Worm (Caenorhabditis elegans) whole organism, L4 larva: ENCODE results near the gene xpf-1.

Experiments used
- egl-27 ChIP-seq: sonication (generic microtip); optimal IDR thresholded peaks from 3 replicates; lab custom pipeline; 2017; ENCODE audit warnings: missing biosample characterization, missing genetic modification reagents, missing genetic modification characterization
- hlh-30 ChIP-seq: sonication (generic microtip); optimal IDR thresholded peaks from 2 replicates; lab custom pipeline; 2017; ENCODE audit warnings: antibody characterized with exemption, mild to moderate bottlenecking, missing genetic modification characterization, missing compliant biosample characterization; ENCODE audit not compliant: insufficient read depth
- tra-1 ChIP-seq: fragments of 200-800 bp; sonication (Bioruptor generic); IDR thresholded peaks from 2 replicates; pipeline ENCODE4 v1.3.6; 2022; ENCODE audit warnings: missing genetic modification reagents, missing genetic modification characterization, missing compliant biosample characterization
- ztf-11 ChIP-seq: fragments of 150-350 bp; optimal IDR thresholded peaks from 2 replicates; lab custom pipeline; 2014; ENCODE audit warnings: missing biosample characterization, missing genetic modification characterization

DNA sequence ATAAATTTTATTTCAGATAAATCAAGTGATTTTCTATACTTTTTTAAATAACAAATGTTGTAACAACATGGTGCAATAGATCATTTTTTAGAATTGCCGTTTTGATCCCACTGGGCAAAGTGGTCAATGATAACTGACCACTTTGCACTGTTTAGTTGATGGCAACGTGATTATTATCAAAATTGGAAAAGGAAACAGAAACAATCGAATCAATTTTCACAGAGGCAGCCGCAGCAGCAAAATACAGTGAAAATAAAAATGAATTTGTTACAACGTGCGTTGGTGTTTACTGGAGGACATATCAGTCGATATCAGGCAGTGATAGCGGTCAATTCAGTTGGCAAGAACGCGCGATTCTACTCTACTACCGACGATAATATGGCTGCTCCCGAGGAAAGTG lies 9.8 kb downstream of the xpf-1 start, which contains the start of gene VF13D12L.3:
- TF ChIP-seq egl-27 (tag; lab: Kevin White, UChicago) (no peak), tra-1 (GFP tag; lab: Robert Waterston, UW) (no peak), ztf-11 (tag; lab: Kevin White, UChicago) (no peak), hlh-30 (tag; lab: Kevin White, UChicago) (no peak)
